Worm (Caenorhabditis elegans) whole organism, L3 larva: Measurements from ENCODE around the gene R12G8.1.

ENCODE experiments used
- aly-2 ChIP-seq: fragments of 150-350 bp; optimal IDR thresholded peaks from 2 replicates; lab custom pipeline; 2014; ENCODE audit warnings: missing biosample characterization, missing genetic modification characterization
- ceh-16 ChIP-seq: sonication (generic microtip); optimal IDR thresholded peaks from 2 replicates; lab custom pipeline; 2017; ENCODE audit warnings: missing biosample characterization, missing genetic modification characterization
- ceh-28 ChIP-seq: fragments of 150-350 bp; optimal IDR thresholded peaks from 2 replicates; lab custom pipeline; 2014; ENCODE audit warnings: missing biosample characterization, missing genetic modification reagents, missing genetic modification characterization
- ceh-82 ChIP-seq: fragments of 150-350 bp; optimal IDR thresholded peaks from 2 replicates; lab custom pipeline; 2014; ENCODE audit warnings: missing biosample characterization, missing genetic modification characterization
- ceh-9 ChIP-seq: sonication (generic microtip); optimal IDR thresholded peaks from 2 replicates; lab custom pipeline; 2018; ENCODE audit warnings: missing biosample characterization, missing genetic modification characterization
- egl-27 ChIP-seq: sonication (generic microtip); optimal IDR thresholded peaks from 4 replicates; lab custom pipeline; 2017; ENCODE audit warnings: missing biosample characterization, missing genetic modification reagents, missing genetic modification characterization
- elt-1 ChIP-seq: fragments of 150-350 bp; optimal IDR thresholded peaks from 2 replicates; lab custom pipeline; 2014; ENCODE audit warnings: missing biosample characterization, missing genetic modification characterization
- elt-2 ChIP-seq: sonication (generic microtip); optimal IDR thresholded peaks from 2 replicates; lab custom pipeline; 2016; ENCODE audit warnings: missing genetic modification reagents, mild to moderate bottlenecking, missing genetic modification characterization, missing compliant biosample characterization
- elt-3 ChIP-seq, 3 experiments: fragments of 150-350 bp in 1 of 3; sonication (generic microtip) in 2 of 3; optimal IDR thresholded peaks; 2 replicates in 2 of 3; 4 replicates in 1 of 3; lab custom pipeline; 2014 to 2017; ENCODE audit warnings: missing biosample characterization in 3 of 3, missing genetic modification characterization in 3 of 3
- eor-1 ChIP-seq, 2 experiments: fragments of 150-350 bp; optimal IDR thresholded peaks; 2 replicates each; lab custom pipeline; 2014 to 2018; ENCODE audit warnings: missing biosample characterization in 2 of 2, missing genetic modification characterization in 2 of 2
- fkh-10 ChIP-seq: sonication (generic microtip); optimal IDR thresholded peaks from 2 replicates; lab custom pipeline; 2017; ENCODE audit warnings: missing biosample characterization, missing genetic modification reagents, missing genetic modification characterization
- fkh-2 ChIP-seq: fragments of 150-350 bp; optimal IDR thresholded peaks from 2 replicates; lab custom pipeline; 2014; ENCODE audit warnings: missing biosample characterization, missing genetic modification reagents, missing genetic modification characterization
- fos-1 ChIP-seq: fragments of 150-350 bp; optimal IDR thresholded peaks from 2 replicates; lab custom pipeline; 2014; ENCODE audit warnings: missing biosample characterization, missing genetic modification characterization
- hmg-11 ChIP-seq: sonication (generic microtip); optimal IDR thresholded peaks from 2 replicates; lab custom pipeline; 2016; ENCODE audit warnings: missing genetic modification characterization, missing compliant biosample characterization
- jun-1 ChIP-seq: fragments of 150-350 bp; optimal IDR thresholded peaks from 2 replicates; lab custom pipeline; 2014; ENCODE audit warnings: missing biosample characterization, missing genetic modification reagents, missing genetic modification characterization
- lin-15B ChIP-seq: fragments of 150-350 bp; optimal IDR thresholded peaks from 2 replicates; lab custom pipeline; 2014; ENCODE audit warnings: missing biosample characterization, missing genetic modification characterization
- lin-39 ChIP-seq: fragments of 150-350 bp; optimal IDR thresholded peaks from 2 replicates; lab custom pipeline; 2018; ENCODE audit warnings: missing biosample characterization, missing genetic modification reagents, missing genetic modification characterization
- mdl-1 ChIP-seq: fragments of 150-350 bp; optimal IDR thresholded peaks from 2 replicates; lab custom pipeline; 2014; ENCODE audit warnings: missing biosample characterization, missing genetic modification characterization
- mml-1 ChIP-seq: fragments of 150-350 bp; sonication (generic microtip); optimal IDR thresholded peaks from 3 replicates; lab custom pipeline; 2014; ENCODE audit warnings: missing biosample characterization, missing genetic modification characterization
- nfya-1 ChIP-seq: sonication (generic microtip); optimal IDR thresholded peaks from 2 replicates; lab custom pipeline; 2017; ENCODE audit warnings: missing genetic modification characterization, mild to moderate bottlenecking, missing compliant biosample characterization, antibody characterized with exemption, moderate library complexity; ENCODE audit not compliant: insufficient read depth
- nhr-11 ChIP-seq: fragments of 150-350 bp; optimal IDR thresholded peaks from 2 replicates; lab custom pipeline; 2014; ENCODE audit warnings: missing biosample characterization, missing genetic modification characterization
- nhr-23 ChIP-seq: fragments of 150-350 bp; optimal IDR thresholded peaks from 2 replicates; lab custom pipeline; 2014; ENCODE audit warnings: missing biosample characterization, missing genetic modification reagents, missing genetic modification characterization
- nhr-237 ChIP-seq: fragments of 150-350 bp; optimal IDR thresholded peaks from 2 replicates; lab custom pipeline; 2014; ENCODE audit warnings: missing biosample characterization, missing genetic modification characterization
- nhr-25 ChIP-seq: sonication (generic microtip); optimal IDR thresholded peaks from 2 replicates; lab custom pipeline; 2017; ENCODE audit warnings: missing biosample characterization, missing genetic modification characterization
- nhr-28 ChIP-seq: fragments of 150-350 bp; optimal IDR thresholded peaks from 2 replicates; lab custom pipeline; 2014; ENCODE audit warnings: missing biosample characterization, missing genetic modification characterization
- nhr-43 ChIP-seq: sonication (generic microtip); optimal IDR thresholded peaks from 2 replicates; lab custom pipeline; 2016; ENCODE audit warnings: mild to moderate bottlenecking, missing genetic modification characterization, missing compliant biosample characterization; ENCODE audit not compliant: poor library complexity, severe bottlenecking
- nhr-67 ChIP-seq: fragments of 150-350 bp; optimal IDR thresholded peaks from 2 replicates; lab custom pipeline; 2014; ENCODE audit warnings: missing biosample characterization, missing genetic modification characterization
- nhr-76 ChIP-seq: fragments of 150-350 bp; sonication (generic microtip); optimal IDR thresholded peaks from 5 replicates; lab custom pipeline; 2014; ENCODE audit warnings: missing biosample characterization, missing genetic modification characterization
- nhr-77 ChIP-seq: fragments of 150-350 bp; optimal IDR thresholded peaks from 2 replicates; lab custom pipeline; 2014; ENCODE audit warnings: missing biosample characterization, missing genetic modification characterization
- sea-2 ChIP-seq: fragments of 150-350 bp; sonication (generic microtip); optimal IDR thresholded peaks from 4 replicates; lab custom pipeline; 2014; ENCODE audit warnings: missing biosample characterization, missing genetic modification reagents, missing genetic modification characterization
- skn-1 ChIP-seq: fragments of 150-350 bp; optimal IDR thresholded peaks from 2 replicates; lab custom pipeline; 2014; ENCODE audit warnings: missing biosample characterization, missing genetic modification characterization
- snpc-4 ChIP-seq: fragments of 150-350 bp; optimal IDR thresholded peaks from 2 replicates; lab custom pipeline; 2014; ENCODE audit warnings: missing biosample characterization, missing genetic modification characterization
- unc-39 ChIP-seq: sonication (generic microtip); optimal IDR thresholded peaks from 4 replicates; lab custom pipeline; 2017; ENCODE audit warnings: missing biosample characterization, missing genetic modification characterization
- unc-62 ChIP-seq: fragments of 150-350 bp; sonication (generic microtip); optimal IDR thresholded peaks from 4 replicates; lab custom pipeline; 2014; ENCODE audit warnings: missing biosample characterization, missing genetic modification reagents, missing genetic modification characterization
- zag-1 ChIP-seq: fragments of 150-350 bp; optimal IDR thresholded peaks from 2 replicates; lab custom pipeline; 2014; ENCODE audit warnings: missing biosample characterization, missing genetic modification characterization

The R12G8.1 gene

ce11 chrV:17767768-17768167, 18.7 kb upstream of the R12G8.1 start:
- no peak for TF ChIP-seq fkh-2
- no peak for TF ChIP-seq sea-2 (GFP tag; lab: Kevin White, UChicago)
- no peak for TF ChIP-seq elt-1 (tag; lab: Kevin White, UChicago)
- TF ChIP-seq egl-27 (tag; lab: Kevin White, UChicago) = no peak
- no peak for TF ChIP-seq fkh-10
- TF ChIP-seq jun-1 (tag; lab: Kevin White, UChicago) = no peak
- no peak for TF ChIP-seq nhr-67 (tag; lab: Kevin White, UChicago)
- no peak for TF ChIP-seq nfya-1 (tag; lab: Kevin White, UChicago)
- no peak for TF ChIP-seq nhr-11 (tag; lab: Kevin White, UChicago)
- TF ChIP-seq ceh-28 (tag; lab: Kevin White, UChicago) = no peak
- no peak for TF ChIP-seq ceh-16 (tag; lab: Kevin White, UChicago)
- TF ChIP-seq fos-1 (tag; lab: Kevin White, UChicago) = no peak

- TF ChIP-seq unc-39 (tag; lab: Kevin White, UChicago) (no peak), elt-2 (tag; lab: Kevin White, UChicago) (no peak), eor-1 (tag; optimal IDR thresholded peaks at IDR 0.05; lab: Kevin White, UChicago) (no peak), nhr-67 (tag; lab: Kevin White, UChicago) (no peak), fos-1 (tag; lab: Kevin White, UChicago) (no peak), unc-62 (GFP tag; lab: Kevin White, UChicago) (no peak), nhr-25 (tag; lab: Kevin White, UChicago) (no peak), mml-1 (tag; lab: Kevin White, UChicago) (no peak), ceh-16 (tag; lab: Kevin White, UChicago) (no peak), nhr-237 (no peak), skn-1 (tag; lab: Kevin White, UChicago) (no peak), hmg-11 (tag; lab: Kevin White, UChicago) (no peak), ceh-28 (tag; lab: Kevin White, UChicago) (no peak), elt-1 (tag; lab: Kevin White, UChicago) (no peak), nhr-76 (tag; lab: Kevin White, UChicago) (no peak), elt-3 (tag; optimal IDR thresholded peaks at IDR 0.05; lab: Kevin White, UChicago) (no peak), ceh-9 (tag; lab: Kevin White, UChicago) (no peak)
- TF ChIP-seq, all 47 proteins: peak for 0
Measured at ce11 chrV:17767249-17767648, 18.2 kb upstream of the R12G8.1 start, which contains the start of gene srh-284. Gene srh-284 (plus strand): TSS chrV:17767549.

ce11 chrV:17765077-17765476, 16.0 kb upstream of the R12G8.1 start, which contains the start of the genes C47A10.16 and srh-283:
Gene C47A10.16 (minus strand): TSS chrV:17765177.
Gene srh-283 (plus strand): TSS chrV:17765348.
- TF ChIP-seq nhr-67 (tag; lab: Kevin White, UChicago) (no peak), jun-1 (tag; lab: Kevin White, UChicago) (no peak), nhr-43 (tag; lab: Kevin White, UChicago) (no peak), nhr-23 (no peak), zag-1 (tag; lab: Kevin White, UChicago) (no peak), ceh-82 (tag; lab: Kevin White, UChicago) (no peak), snpc-4 (tag; lab: Kevin White, UChicago) (no peak), unc-39 (tag; lab: Kevin White, UChicago) (no peak), aly-2 (tag; lab: Kevin White, UChicago) (no peak), egl-27 (tag; lab: Kevin White, UChicago) (no peak), nhr-28 (tag; lab: Kevin White, UChicago) (no peak), nhr-77 (tag; lab: Kevin White, UChicago) (no peak), lin-39 (tag; lab: Kevin White, UChicago) (no peak), nfya-1 (tag; lab: Kevin White, UChicago) (no peak), lin-15B (no peak)

ce11 chrV:17755592-17755991, 6.5 kb upstream of the R12G8.1 start, which contains the start of gene pgp-9:
Gene pgp-9 (plus strand): TSS chrV:17755892.
- TF ChIP-seq ceh-28 (tag; lab: Kevin White, UChicago) = no peak
- no peak for TF ChIP-seq mdl-1
- no peak for TF ChIP-seq fkh-2
